Worm (Caenorhabditis elegans) whole organism, late embryonic: Measurements from ENCODE around the gene tdpo-1.

ENCODE experiments used
- ama-1 ChIP-seq: fragments of 150-350 bp; optimal IDR thresholded peaks from 2 replicates; lab custom pipeline; 2014
- ceh-14 ChIP-seq: sonication (generic microtip); optimal IDR thresholded peaks from 2 replicates; lab custom pipeline; 2016; ENCODE audit warnings: missing genotype, missing genetic modification characterization, missing compliant biosample characterization
- ceh-9 ChIP-seq: sonication (generic microtip); optimal IDR thresholded peaks from 2 replicates; lab custom pipeline; 2016; ENCODE audit warnings: mild to moderate bottlenecking, missing genetic modification characterization, inconsistent platforms, missing compliant biosample characterization
- che-1 ChIP-seq: sonication (generic microtip); optimal IDR thresholded peaks from 2 replicates; lab custom pipeline; 2016; ENCODE audit warnings: mild to moderate bottlenecking, missing genetic modification characterization, missing compliant biosample characterization
- eyg-1 ChIP-seq: sonication (generic microtip); optimal IDR thresholded peaks from 2 replicates; lab custom pipeline; 2016; ENCODE audit warnings: missing genotype, missing genetic modification characterization, missing compliant biosample characterization
- fkh-10 ChIP-seq: fragments of 150-350 bp; optimal IDR thresholded peaks from 2 replicates; lab custom pipeline; 2014; ENCODE audit warnings: missing biosample characterization, missing genetic modification reagents, missing genetic modification characterization
- hlh-30 ChIP-seq: sonication (generic microtip); optimal IDR thresholded peaks from 2 replicates; lab custom pipeline; 2017; ENCODE audit warnings: antibody characterized with exemption, missing genetic modification characterization, missing compliant biosample characterization; ENCODE audit not compliant: insufficient read depth
- nhr-11 ChIP-seq: fragments of 150-350 bp; optimal IDR thresholded peaks from 2 replicates; lab custom pipeline; 2014; ENCODE audit warnings: missing biosample characterization, missing genetic modification characterization
- odd-2 ChIP-seq: sonication (generic microtip); optimal IDR thresholded peaks from 2 replicates; lab custom pipeline; 2017; ENCODE audit warnings: antibody characterized with exemption, mild to moderate bottlenecking, missing genetic modification characterization, missing compliant biosample characterization
- pha-4 ChIP-seq: fragments of 150-350 bp; optimal IDR thresholded peaks from 2 replicates; lab custom pipeline; 2018; ENCODE audit warnings: missing biosample characterization, missing genetic modification reagents, missing genetic modification characterization

ce11 chrIV:1979782-1980181 lies 20.1 kb downstream of the tdpo-1 start, which contains the start of gene Y76B12C.8:
- no peak for TF ChIP-seq pha-4 (tag; lab: Kevin White, UChicago)
- no peak for TF ChIP-seq fkh-10 (GFP tag; lab: Kevin White, UChicago)
- TF ChIP-seq ceh-9 (tag; lab: Kevin White, UChicago): no peak
- no peak for TF ChIP-seq nhr-11
- TF ChIP-seq che-1 (tag; lab: Kevin White, UChicago): no peak
- TF ChIP-seq eyg-1: no peak
- TF ChIP-seq ama-1: no peak
- TF ChIP-seq hlh-30 (tag; lab: Kevin White, UChicago): no peak
- TF ChIP-seq odd-2 (tag; lab: Kevin White, UChicago): no peak
- TF ChIP-seq ceh-14: no peak
